Worm (Caenorhabditis elegans) whole organism, L1 larva: ENCODE measurements around the gene Y39A1C.1.

Experiments
- C04F5.9 ChIP-seq: sonication (generic microtip); optimal IDR thresholded peaks from 2 replicates; lab custom pipeline; 2016; ENCODE audit warnings: missing genetic modification characterization, missing compliant biosample characterization
- C16A3.4 ChIP-seq: fragments of 150-350 bp; optimal IDR thresholded peaks from 2 replicates; lab custom pipeline; 2014; ENCODE audit warnings: missing biosample characterization, missing genetic modification characterization
- F16B12.6 ChIP-seq: fragments of 150-350 bp; optimal IDR thresholded peaks from 2 replicates; lab custom pipeline; 2014; ENCODE audit warnings: missing biosample characterization, missing genetic modification characterization
- Y116A8C.19 ChIP-seq: sonication (generic microtip); optimal IDR thresholded peaks from 2 replicates; lab custom pipeline; 2016; ENCODE audit warnings: missing compliant biosample characterization, missing genetic modification characterization, borderline replicate concordance
- aha-1 ChIP-seq: fragments of 150-350 bp; optimal IDR thresholded peaks from 2 replicates; lab custom pipeline; 2014; ENCODE audit warnings: missing biosample characterization, missing genetic modification characterization
- ama-1 ChIP-seq: fragments of 150-350 bp; optimal IDR thresholded peaks from 2 replicates; lab custom pipeline; 2014
- blmp-1 ChIP-seq: fragments of 150-350 bp; optimal IDR thresholded peaks from 2 replicates; lab custom pipeline; 2014; ENCODE audit warnings: missing biosample characterization, missing genetic modification characterization
- ceh-8 ChIP-seq: fragments of 200-800 bp; sonication (Bioruptor generic); optimal IDR thresholded peaks from 2 replicates; lab custom pipeline; 2018; ENCODE audit warnings: mild to moderate bottlenecking, missing genetic modification characterization, moderate library complexity, missing compliant biosample characterization
- dpl-1 ChIP-seq, 3 experiments: fragments of 150-350 bp in 2 of 3; sonication (generic microtip) in 1 of 3; optimal IDR thresholded peaks; 2 replicates each; lab custom pipeline; 2014 to 2017; ENCODE audit warnings: missing biosample characterization in 3 of 3, missing genetic modification characterization in 3 of 3, missing genetic modification reagents in 3 of 3
- efl-3 ChIP-seq: fragments of 200-800 bp; sonication (Bioruptor generic); optimal IDR thresholded peaks from 2 replicates; lab custom pipeline; 2018; ENCODE audit warnings: mild to moderate bottlenecking, missing genetic modification characterization, missing compliant biosample characterization
- egl-13 ChIP-seq: sonication (generic microtip); optimal IDR thresholded peaks from 2 replicates; lab custom pipeline; 2016; ENCODE audit warnings: missing genotype, missing genetic modification reagents, missing genetic modification characterization, missing compliant biosample characterization
- ets-5 ChIP-seq: fragments of 200-800 bp; sonication (Bioruptor generic); IDR thresholded peaks from 2 replicates; pipeline ENCODE4 v1.3.6; 2022; ENCODE audit warnings: missing genetic modification characterization, missing compliant biosample characterization
- fkh-10 ChIP-seq: sonication (generic microtip); optimal IDR thresholded peaks from 2 replicates; lab custom pipeline; 2017; ENCODE audit warnings: missing biosample characterization, missing genetic modification reagents, missing genetic modification characterization
- fkh-4 ChIP-seq: sonication (generic microtip); optimal IDR thresholded peaks from 2 replicates; lab custom pipeline; 2016; ENCODE audit warnings: missing compliant biosample characterization, missing genetic modification characterization, borderline replicate concordance
- fkh-8 ChIP-seq: sonication (generic microtip); optimal IDR thresholded peaks from 2 replicates; lab custom pipeline; 2016; ENCODE audit warnings: mild to moderate bottlenecking, missing genetic modification characterization, missing compliant biosample characterization
- hlh-17 ChIP-seq: fragments of 200-800 bp; sonication (Bioruptor generic); optimal IDR thresholded peaks from 2 replicates; lab custom pipeline; 2018; ENCODE audit warnings: missing genetic modification characterization, mild to moderate bottlenecking, missing compliant biosample characterization, moderate library complexity, borderline replicate concordance
- isw-1 ChIP-seq: fragments of 200-800 bp; sonication (Bioruptor generic); IDR thresholded peaks from 2 replicates; pipeline ENCODE4 v1.3.6; 2022; ENCODE audit warnings: missing genetic modification characterization, missing compliant biosample characterization
- jun-1 ChIP-seq: fragments of 150-350 bp; optimal IDR thresholded peaks from 2 replicates; lab custom pipeline; 2014; ENCODE audit warnings: missing biosample characterization, missing genetic modification reagents, missing genetic modification characterization
- lin-13 ChIP-seq: fragments of 150-350 bp; optimal IDR thresholded peaks from 2 replicates; lab custom pipeline; 2014; ENCODE audit warnings: missing biosample characterization, missing genetic modification reagents, missing genetic modification characterization
- lin-15B ChIP-seq: fragments of 150-350 bp; sonication (generic microtip); optimal IDR thresholded peaks from 3 replicates; lab custom pipeline; 2014; ENCODE audit warnings: missing biosample characterization, missing genetic modification characterization
- lin-39 ChIP-seq: fragments of 150-350 bp; optimal IDR thresholded peaks from 2 replicates; lab custom pipeline; 2014; ENCODE audit warnings: missing biosample characterization, missing genetic modification reagents, missing genetic modification characterization
- lir-3 ChIP-seq: sonication (generic microtip); optimal IDR thresholded peaks from 2 replicates; lab custom pipeline; 2016; ENCODE audit warnings: mild to moderate bottlenecking, missing genetic modification characterization, moderate library complexity, missing compliant biosample characterization; ENCODE audit not compliant: poor library complexity
- lsy-2 ChIP-seq, 2 experiments: fragments of 150-350 bp; optimal IDR thresholded peaks; 2 replicates each; lab custom pipeline; 2014; ENCODE audit warnings: missing biosample characterization in 2 of 2, missing genetic modification characterization in 2 of 2
- mab-9 ChIP-seq: fragments of 200-800 bp; sonication (Bioruptor generic); IDR thresholded peaks from 2 replicates; pipeline ENCODE4 v1.3.6; 2022; ENCODE audit warnings: missing genetic modification reagents, missing genetic modification characterization, missing compliant biosample characterization
- mdl-1 ChIP-seq, 2 experiments: fragments of 150-350 bp; optimal IDR thresholded peaks; 2 replicates each; lab custom pipeline; 2014 to 2017; ENCODE audit warnings: missing biosample characterization in 2 of 2, missing genetic modification characterization in 2 of 2, inconsistent platforms in 1 of 2
- mef-2 ChIP-seq: fragments of 150-350 bp; optimal IDR thresholded peaks from 2 replicates; lab custom pipeline; 2014; ENCODE audit warnings: missing biosample characterization, missing genetic modification characterization
- mep-1 ChIP-seq: fragments of 150-350 bp; optimal IDR thresholded peaks from 2 replicates; lab custom pipeline; 2014; ENCODE audit warnings: missing biosample characterization, missing genetic modification characterization
- nhr-11 ChIP-seq: fragments of 150-350 bp; optimal IDR thresholded peaks from 2 replicates; lab custom pipeline; 2014; ENCODE audit warnings: missing biosample characterization, missing genetic modification characterization
- nhr-12 ChIP-seq: sonication (generic microtip); optimal IDR thresholded peaks from 2 replicates; lab custom pipeline; 2017; ENCODE audit warnings: missing biosample characterization, missing genetic modification characterization
- nhr-19 ChIP-seq: fragments of 200-800 bp; sonication (Bioruptor generic); conservative IDR thresholded peaks from 2 replicates; pipeline ENCODE4 v1.3.6; 2022; ENCODE audit warnings: missing genetic modification characterization, missing compliant biosample characterization
- nhr-20 ChIP-seq: sonication (generic microtip); optimal IDR thresholded peaks from 2 replicates; lab custom pipeline; 2016; ENCODE audit warnings: mild to moderate bottlenecking, missing genetic modification characterization, missing compliant biosample characterization
- nhr-237 ChIP-seq: fragments of 150-350 bp; optimal IDR thresholded peaks from 2 replicates; lab custom pipeline; 2014; ENCODE audit warnings: missing biosample characterization, missing genetic modification characterization
- nhr-47 ChIP-seq: sonication (generic microtip); optimal IDR thresholded peaks from 2 replicates; lab custom pipeline; 2016; ENCODE audit warnings: mild to moderate bottlenecking, missing genetic modification characterization, moderate library complexity, missing compliant biosample characterization
- nhr-71 ChIP-seq: sonication (generic microtip); optimal IDR thresholded peaks from 2 replicates; lab custom pipeline; 2016; ENCODE audit warnings: mild to moderate bottlenecking, missing genetic modification characterization, moderate library complexity, missing compliant biosample characterization
- nhr-77 ChIP-seq: fragments of 150-350 bp; optimal IDR thresholded peaks from 2 replicates; lab custom pipeline; 2014; ENCODE audit warnings: missing biosample characterization, missing genetic modification characterization
- nhr-84 ChIP-seq: sonication (generic microtip); optimal IDR thresholded peaks from 2 replicates; lab custom pipeline; 2017; ENCODE audit warnings: missing biosample characterization, missing genetic modification characterization
- nhr-85 ChIP-seq: sonication (generic microtip); peaks from one replicate; lab custom pipeline; 2016; ENCODE audit warnings: missing genetic modification characterization, inconsistent platforms, missing compliant biosample characterization
- nhr-90 ChIP-seq: sonication (generic microtip); optimal IDR thresholded peaks from 2 replicates; lab custom pipeline; 2016; ENCODE audit warnings: mild to moderate bottlenecking, missing genetic modification characterization, missing compliant biosample characterization; ENCODE audit not compliant: poor library complexity
- pax-3 ChIP-seq: fragments of 200-800 bp; sonication (Bioruptor generic); optimal IDR thresholded peaks from 2 replicates; lab custom pipeline; 2018; ENCODE audit warnings: mild to moderate bottlenecking, missing genetic modification characterization, moderate library complexity, missing compliant biosample characterization
- rnt-1 ChIP-seq: sonication (generic microtip); optimal IDR thresholded peaks from 2 replicates; lab custom pipeline; 2016; ENCODE audit warnings: mild to moderate bottlenecking, missing genetic modification characterization, moderate library complexity, missing compliant biosample characterization
- snpc-4 ChIP-seq: fragments of 150-350 bp; optimal IDR thresholded peaks from 2 replicates; lab custom pipeline; 2014; ENCODE audit warnings: missing biosample characterization, missing genetic modification characterization
- snu-23 ChIP-seq: sonication (generic microtip); optimal IDR thresholded peaks from 2 replicates; lab custom pipeline; 2016; ENCODE audit warnings: missing genetic modification characterization, missing compliant biosample characterization
- sox-4 ChIP-seq: sonication (generic microtip); optimal IDR thresholded peaks from 2 replicates; lab custom pipeline; 2016; ENCODE audit warnings: missing genetic modification characterization, missing compliant biosample characterization
- sptf-1 ChIP-seq: fragments of 150-350 bp; optimal IDR thresholded peaks from 2 replicates; lab custom pipeline; 2014; ENCODE audit warnings: missing biosample characterization, missing genetic modification characterization
- sup-37 ChIP-seq: fragments of 200-800 bp; sonication (Bioruptor generic); optimal IDR thresholded peaks from 2 replicates; lab custom pipeline; 2018; ENCODE audit warnings: mild to moderate bottlenecking, missing genetic modification characterization, missing compliant biosample characterization
- swsn-7 ChIP-seq: sonication (generic microtip); optimal IDR thresholded peaks from 2 replicates; lab custom pipeline; 2016; ENCODE audit warnings: missing genetic modification characterization, missing compliant biosample characterization
- tbx-2 ChIP-seq: sonication (generic microtip); optimal IDR thresholded peaks from 2 replicates; lab custom pipeline; 2016; ENCODE audit warnings: missing genetic modification characterization, missing compliant biosample characterization
- unc-130 ChIP-seq: fragments of 150-350 bp; optimal IDR thresholded peaks from 2 replicates; lab custom pipeline; 2017; ENCODE audit warnings: missing biosample characterization, missing genetic modification characterization, inconsistent platforms
- unc-86 ChIP-seq: sonication (generic microtip); optimal IDR thresholded peaks from 2 replicates; lab custom pipeline; 2016; ENCODE audit warnings: missing genetic modification characterization, missing compliant biosample characterization
- vab-15 ChIP-seq: sonication (generic microtip); optimal IDR thresholded peaks from 2 replicates; lab custom pipeline; 2017; ENCODE audit warnings: missing genotype, mild to moderate bottlenecking, missing genetic modification characterization, missing compliant biosample characterization
- xbp-1 ChIP-seq: sonication (generic microtip); optimal IDR thresholded peaks from 2 replicates; lab custom pipeline; 2016; ENCODE audit warnings: missing genetic modification characterization, missing compliant biosample characterization
- zag-1 ChIP-seq: fragments of 150-350 bp; optimal IDR thresholded peaks from 2 replicates; lab custom pipeline; 2014; ENCODE audit warnings: missing biosample characterization, missing genetic modification characterization
- ztf-4 ChIP-seq: fragments of 150-350 bp; optimal IDR thresholded peaks from 2 replicates; lab custom pipeline; 2014; ENCODE audit warnings: missing biosample characterization, missing genetic modification characterization

Y39A1C.1 gene

DNA sequence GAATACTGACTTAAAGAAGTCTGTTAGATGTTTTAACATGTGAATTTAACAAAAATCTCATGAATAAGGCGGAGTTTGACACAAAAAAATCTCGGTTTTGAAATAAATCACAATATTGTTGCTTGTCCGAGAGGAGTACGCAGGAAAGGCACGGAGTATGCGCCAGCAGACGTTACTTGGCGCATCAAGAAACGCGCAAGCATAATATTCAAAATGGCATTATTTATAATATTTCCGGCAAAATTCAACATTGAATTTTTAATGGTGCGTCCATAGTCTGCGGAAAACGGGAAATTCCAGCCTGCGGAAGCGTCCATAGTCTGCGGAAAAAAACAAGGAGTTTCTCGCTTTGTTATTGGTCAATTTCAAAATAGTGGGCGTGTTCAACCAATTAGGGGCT lies 10.4 kb upstream of the Y39A1C.1 start, which contains the start of gene pde-12 (continued):
- peak; percentile 76 for TF ChIP-seq sox-4 (tag; lab: Kevin White, UChicago)
- peak; percentile 82 for TF ChIP-seq C16A3.4 (tag; lab: Kevin White, UChicago)
- no peak for TF ChIP-seq nhr-84 (tag; lab: Kevin White, UChicago)
- no peak for TF ChIP-seq mef-2
- TF ChIP-seq aha-1 (tag; lab: Kevin White, UChicago) = peak; percentile 77
- TF ChIP-seq C04F5.9 (tag; lab: Kevin White, UChicago) = peak; percentile 81
- peak; percentile 95 for TF ChIP-seq snu-23
- TF ChIP-seq zag-1 (tag; lab: Kevin White, UChicago) = no peak
- peak; percentile 79 for TF ChIP-seq pax-3
- peak; percentile 77 for TF ChIP-seq mab-9 (GFP tag; lab: Robert Waterston, UW)
- no peak for TF ChIP-seq lir-3 (tag; lab: Kevin White, UChicago)
- TF ChIP-seq efl-3 (GFP tag; lab: Kevin White, UChicago) = peak; percentile 47
- peak; percentile 95 for TF ChIP-seq nhr-71 (tag; lab: Kevin White, UChicago)
- TF ChIP-seq nhr-20 (tag; lab: Kevin White, UChicago) = peak; percentile 91
- TF ChIP-seq sup-37 = peak; percentile 69
- peak; percentile 92 for TF ChIP-seq unc-130
- peak; percentile 82 for TF ChIP-seq snpc-4 (tag; lab: Kevin White, UChicago)
- TF ChIP-seq F16B12.6 (tag; lab: Kevin White, UChicago) = peak; percentile 70
- peak; percentile 93 for TF ChIP-seq tbx-2
- no peak for TF ChIP-seq ets-5 (GFP tag; lab: Robert Waterston, UW)
- peak; percentile 88 for TF ChIP-seq egl-13 (tag; lab: Kevin White, UChicago)
- TF ChIP-seq nhr-237 (tag; lab: Kevin White, UChicago) = peak; percentile 13
- peak; percentile 94 for TF ChIP-seq mep-1 (tag; lab: Kevin White, UChicago)
- TF ChIP-seq lin-13 (GFP tag; lab: Kevin White, UChicago) = peak; percentile 80
- TF ChIP-seq nhr-47 (tag; lab: Kevin White, UChicago) = peak; percentile 96
- TF ChIP-seq vab-15 (tag; lab: Kevin White, UChicago) = no peak
- peak; percentile 91 for TF ChIP-seq unc-86
- TF ChIP-seq Y116A8C.19 (tag; lab: Kevin White, UChicago) = no peak
- TF ChIP-seq lin-15B (tag; lab: Kevin White, UChicago) = peak; percentile 81
- peak; percentile 42 for TF ChIP-seq fkh-10 (GFP tag; lab: Kevin White, UChicago)
- no peak for TF ChIP-seq nhr-12
- peak; percentile 83 for TF ChIP-seq nhr-77
- peak; percentile 71 for TF ChIP-seq blmp-1 (tag; lab: Kevin White, UChicago)
- TF ChIP-seq nhr-85 = peak; percentile 93
- peak; percentile 87 for TF ChIP-seq lin-39 (tag; lab: Kevin White, UChicago)
- TF ChIP-seq swsn-7 (tag; lab: Kevin White, UChicago) = peak; percentile 93
- no peak for TF ChIP-seq ama-1 (lab: Kevin White, UChicago)
- TF ChIP-seq nhr-11 (tag; lab: Kevin White, UChicago) = peak; percentile 62
- TF ChIP-seq ztf-4 (tag; lab: Kevin White, UChicago) = peak; percentile 72

DNA sequence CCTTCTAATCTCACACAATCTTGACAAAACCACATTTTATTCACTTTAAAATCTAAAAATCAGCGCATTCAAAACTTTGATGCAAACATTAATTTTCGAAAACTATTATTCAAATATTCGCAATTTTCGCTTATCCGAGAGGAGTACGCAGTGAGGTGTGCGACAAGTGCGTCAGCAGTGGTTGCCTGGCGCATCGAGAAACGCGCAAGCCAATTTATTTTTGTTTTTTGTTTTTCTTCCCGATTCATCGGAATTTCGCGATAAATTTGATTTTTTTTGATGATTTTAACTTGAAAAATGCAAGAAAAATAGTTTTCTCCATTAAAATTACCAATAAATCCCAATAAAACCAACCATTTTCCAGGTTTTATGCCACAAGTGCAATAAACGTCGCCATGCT lies 6.4 kb upstream of the Y39A1C.1 start, which contains the start of the genes fbxb-85 and hex-3:
TSS of gene fbxb-85 (minus strand) at position 106 of the 400 bp plus-strand sequence.
TSS of gene hex-3 (plus strand) at position 365 of the 400 bp plus-strand sequence.
- TF ChIP-seq isw-1 (GFP tag; lab: Robert Waterston, UW) = peak; percentile 94
- no peak for TF ChIP-seq sptf-1 (tag; lab: Kevin White, UChicago)
- peak; percentile 95 for TF ChIP-seq lsy-2 (tag; optimal IDR thresholded peaks at IDR 0.05; lab: Kevin White, UChicago)
- TF ChIP-seq hlh-17 (GFP tag; lab: Kevin White, UChicago) = no peak
- TF ChIP-seq fkh-8 (tag; lab: Kevin White, UChicago) = peak; percentile 94
- peak; percentile 75 for TF ChIP-seq fkh-4 (tag; lab: Kevin White, UChicago)
- peak; percentile 84 for TF ChIP-seq ztf-4 (tag; lab: Kevin White, UChicago)
- TF ChIP-seq sox-4 (tag; lab: Kevin White, UChicago) = peak; percentile 93
- peak; percentile 97 for TF ChIP-seq swsn-7 (tag; lab: Kevin White, UChicago)
- peak; percentile 97 for TF ChIP-seq xbp-1
- TF ChIP-seq ceh-8 (GFP tag; lab: Kevin White, UChicago) = peak; percentile 98
- peak; percentile 85 for TF ChIP-seq snpc-4 (tag; lab: Kevin White, UChicago)
- TF ChIP-seq sup-37 = peak; percentile 91
- peak; percentile 97 for TF ChIP-seq nhr-90 (tag; lab: Kevin White, UChicago)
- peak; percentile 94 for TF ChIP-seq nhr-19 (GFP tag; lab: Robert Waterston, UW)
- TF ChIP-seq rnt-1 = peak; percentile 97
- peak in 1 of 2 experiments; percentile 86 for TF ChIP-seq mdl-1 (tag; optimal IDR thresholded peaks at IDR 0.05; lab: Kevin White, UChicago)
- peak; percentile 93 for TF ChIP-seq lin-13 (GFP tag; lab: Kevin White, UChicago)
- TF ChIP-seq dpl-1 (GFP tag; optimal IDR thresholded peaks at IDR 0.05; lab: Kevin White, UChicago) = peak; percentile 92 to 96 (median 93)
- peak; percentile 80 for TF ChIP-seq efl-3 (GFP tag; lab: Kevin White, UChicago)
- TF ChIP-seq jun-1 (tag; lab: Kevin White, UChicago) = peak; percentile 94
